Fruit fly (Drosophila melanogaster) whole organism, pupa: ENCODE results near the gene Acbp1.

ENCODE experiments used
- CG10348 ChIP-seq: fragments of 200-800 bp; sonication (Bioruptor generic); IDR thresholded peaks from 2 replicates; pipeline ENCODE4 v1.3.6; 2022; ENCODE audit warnings: missing biosample characterization, missing genetic modification characterization
- CG14655 ChIP-seq: fragments of 200-800 bp; sonication (Bioruptor generic); optimal IDR thresholded peaks from 3 replicates; lab custom pipeline; 2017; ENCODE audit warnings: mild to moderate bottlenecking, missing biosample characterization, missing genetic modification reagents, missing genetic modification characterization
- CG17806 ChIP-seq: fragments of 200-800 bp; sonication (Bioruptor generic); optimal IDR thresholded peaks from 2 replicates; lab custom pipeline; 2018; ENCODE audit warnings: missing biosample characterization, mild to moderate bottlenecking, missing genetic modification characterization, moderate library complexity
- CG4496 ChIP-seq: fragments of 200-800 bp; sonication (Bioruptor generic); IDR thresholded peaks from 3 replicates; pipeline ENCODE4 v1.3.6; 2022; ENCODE audit warnings: missing biosample characterization, missing genetic modification characterization
- CG8159 ChIP-seq: fragments of 200-800 bp; sonication (Bioruptor generic); optimal IDR thresholded peaks from 3 replicates; lab custom pipeline; 2018; ENCODE audit warnings: missing biosample characterization, mild to moderate bottlenecking, missing genetic modification characterization, moderate library complexity
- CG9948 ChIP-seq: fragments of 200-800 bp; sonication (Bioruptor generic); optimal IDR thresholded peaks from 2 replicates; lab custom pipeline; 2018; ENCODE audit warnings: missing biosample characterization, mild to moderate bottlenecking, missing genetic modification characterization, moderate library complexity
- D1 ChIP-seq: fragments of 200-800 bp; sonication (Bioruptor generic); optimal IDR thresholded peaks from 2 replicates; lab custom pipeline; 2018; ENCODE audit warnings: missing biosample characterization, mild to moderate bottlenecking, missing genetic modification characterization, moderate library complexity
- EcR ChIP-seq: fragments of 200-800 bp; sonication (Bioruptor generic); optimal IDR thresholded peaks from 3 replicates; lab custom pipeline; 2019; ENCODE audit warnings: missing biosample characterization, missing genetic modification characterization, mild to moderate bottlenecking, moderate library complexity, missing genetic modification reagents
- Snoo ChIP-seq: fragments of 200-800 bp; sonication (Bioruptor generic); optimal IDR thresholded peaks from 3 replicates; lab custom pipeline; 2017; ENCODE audit warnings: missing biosample characterization, mild to moderate bottlenecking, missing genetic modification characterization, inconsistent platforms
- gl ChIP-seq: fragments of 200-800 bp; sonication (Bioruptor generic); optimal IDR thresholded peaks from 2 replicates; lab custom pipeline; 2018; ENCODE audit warnings: missing biosample characterization, mild to moderate bottlenecking, missing genetic modification characterization
- rn ChIP-seq: fragments of 200-800 bp; sonication (Bioruptor generic); IDR thresholded peaks from 2 replicates; pipeline ENCODE4 v1.3.6; 2022; ENCODE audit warnings: missing biosample characterization, missing genetic modification characterization

- TF ChIP-seq Snoo (tag; lab: Kevin White, UChicago) (peak; percentile 90), CG17806 (peak; percentile 94), D1 (tag; lab: Kevin White, UChicago) (peak; percentile 72), CG10348 (GFP tag; lab: Robert Waterston, UW) (peak; percentile 69; the same call in 1 of the 2 replicates), rn (GFP tag; lab: Robert Waterston, UW) (peak; percentile 92), CG9948 (peak; percentile 91), CG4496 (GFP tag; lab: Robert Waterston, UW) (peak; percentile 89), EcR (GFP tag; lab: Kevin White, UChicago) (peak; percentile 68), CG14655 (GFP tag; lab: Kevin White, UChicago) (peak; percentile 89), CG8159 (tag; lab: Kevin White, UChicago) (peak; percentile 92), gl (tag; lab: Kevin White, UChicago) (peak; percentile 75)
These were observed 2.8 kb downstream of the Acbp1 start, which contains the start of the genes PAPLA1 and Rbsn-5 for dm6 chr2L:8159498-8159897.
